Fruit fly (Drosophila melanogaster): Measurements from ENCODE around the gene wg.

DNA sequence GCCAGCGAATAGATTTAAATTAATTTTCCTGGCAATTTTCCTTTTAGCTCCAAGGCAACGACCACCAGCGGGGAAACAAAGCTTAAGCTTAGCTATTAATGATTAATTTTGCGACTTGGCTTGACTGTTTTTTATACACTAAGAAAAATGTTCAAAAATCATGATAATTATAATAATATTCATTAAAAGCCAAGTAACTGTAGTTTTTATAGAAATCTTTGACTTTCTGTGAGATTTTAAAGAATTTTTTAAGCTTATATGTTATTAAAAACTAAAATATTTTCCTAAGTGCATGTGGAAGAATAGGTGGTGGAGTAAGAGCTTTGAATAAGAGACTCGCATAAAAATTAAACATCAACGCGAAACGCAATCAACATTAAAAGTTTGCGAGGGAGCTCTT is 42.6 kb upstream of the wg start:
- TF ChIP-seq CTCF (optimal IDR thresholded peaks at IDR 0.05) (no peak), CG8478 (optimal IDR thresholded peaks at IDR 0.05) (no peak)
